Fruit fly (Drosophila melanogaster): ENCODE data around the gene kmr.

DNA sequence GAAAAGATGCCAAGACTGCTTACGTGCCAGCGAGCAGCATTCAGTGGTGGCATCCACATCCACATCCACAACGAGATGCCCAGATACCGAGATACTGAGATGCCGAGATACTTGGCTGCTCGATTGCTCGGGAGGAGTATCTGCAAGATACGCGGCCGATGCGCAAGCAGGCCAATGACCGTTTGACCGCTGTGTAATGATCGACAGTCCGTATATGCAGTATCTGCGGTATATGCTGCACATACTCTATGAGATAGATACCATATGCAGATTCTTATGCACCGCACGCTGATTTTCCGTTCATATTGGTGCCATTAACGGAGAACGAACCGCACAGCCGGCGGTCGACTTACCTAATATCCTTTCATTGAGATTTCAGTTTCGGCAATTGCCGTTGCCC is 94.3 kb downstream of the kmr start:
- no peak for TF ChIP-seq CG8478 (optimal IDR thresholded peaks at IDR 0.05)
- TF ChIP-seq CTCF (optimal IDR thresholded peaks at IDR 0.05): no peak
